Fruit fly (Drosophila melanogaster) whole organism, embryonic: ENCODE measurements around the gene CG4537.
A peak's percentile ranks its signal among the peaks of the same experiment; 100 is the strongest.

Experiments
- Ada2b ChIP-seq: fragments of 200-800 bp; sonication (Bioruptor generic); IDR thresholded peaks from 2 replicates; pipeline ENCODE4 v1.3.6; 2022; ENCODE audit warnings: missing biosample characterization, missing genetic modification characterization
- B-H1 ChIP-seq: fragments of 200-800 bp; sonication (Bioruptor generic); IDR thresholded peaks from 3 replicates; pipeline ENCODE4 v1.3.6; 2022; ENCODE audit warnings: missing biosample characterization, missing genetic modification characterization
- BEAF-32 ChIP-seq: fragments of 200-800 bp; sonication (Bioruptor generic); optimal IDR thresholded peaks from 3 replicates; lab custom pipeline; 2017; ENCODE audit warnings: missing biosample characterization, missing genetic modification characterization, mild to moderate bottlenecking, moderate library complexity, missing genetic modification reagents
- C15 ChIP-seq: fragments of 200-800 bp; sonication (Bioruptor generic); IDR thresholded peaks from 3 replicates; pipeline ENCODE4 v1.3.6; 2022; ENCODE audit warnings: missing biosample characterization, missing genetic modification characterization
- CG10366 ChIP-seq: fragments of 200-800 bp; sonication (Bioruptor generic); IDR thresholded peaks from 2 replicates; pipeline ENCODE4 v1.3.6; 2022; ENCODE audit warnings: missing biosample characterization, missing genetic modification characterization
- CG10543 ChIP-seq: fragments of 200-800 bp; sonication (Bioruptor generic); optimal IDR thresholded peaks from 3 replicates; lab custom pipeline; 2017; ENCODE audit warnings: missing biosample characterization, mild to moderate bottlenecking, missing genetic modification characterization, moderate library complexity
- CG12659 ChIP-seq: fragments of 200-800 bp; sonication (Bioruptor generic); optimal IDR thresholded peaks from 3 replicates; lab custom pipeline; 2017; ENCODE audit warnings: mild to moderate bottlenecking, missing biosample characterization, missing genetic modification reagents, missing genetic modification characterization
- CG13287 ChIP-seq: fragments of 200-800 bp; sonication (Bioruptor generic); IDR thresholded peaks from 2 replicates; pipeline ENCODE4 v1.3.6; 2022; ENCODE audit warnings: missing biosample characterization, missing genetic modification characterization; ENCODE audit not compliant: partially characterized antibody
- CG13624 ChIP-seq: fragments of 200-800 bp; sonication (Bioruptor generic); optimal IDR thresholded peaks from 2 replicates; lab custom pipeline; 2016; ENCODE audit warnings: missing biosample characterization, missing genetic modification characterization
- CG14710 ChIP-seq: fragments of 200-800 bp; sonication (Bioruptor generic); optimal IDR thresholded peaks from 3 replicates; lab custom pipeline; 2019; ENCODE audit warnings: missing biosample characterization, mild to moderate bottlenecking, missing genetic modification characterization, moderate library complexity
- CG16813 ChIP-seq: fragments of 200-800 bp; sonication (Bioruptor generic); IDR thresholded peaks from 3 replicates; pipeline ENCODE4 v1.3.6; 2022; ENCODE audit warnings: missing biosample characterization, missing genetic modification characterization; ENCODE audit not compliant: partially characterized antibody
- CG2116 ChIP-seq: fragments of 200-800 bp; sonication (Bioruptor generic); optimal IDR thresholded peaks from 3 replicates; lab custom pipeline; 2018; ENCODE audit warnings: missing biosample characterization, mild to moderate bottlenecking, missing genetic modification characterization
- CG30020 ChIP-seq: fragments of 200-800 bp; optimal IDR thresholded peaks from 2 replicates; lab custom pipeline; 2019; ENCODE audit warnings: missing biosample characterization, mild to moderate bottlenecking, missing genetic modification characterization, moderate library complexity
- CG31224 ChIP-seq: fragments of 200-800 bp; sonication (Bioruptor generic); IDR thresholded peaks from 2 replicates; pipeline ENCODE4 v1.3.6; 2022; ENCODE audit warnings: missing biosample characterization, missing genetic modification characterization
- CG34376 ChIP-seq: fragments of 200-800 bp; sonication (Bioruptor generic); optimal IDR thresholded peaks from 2 replicates; lab custom pipeline; 2018; ENCODE audit warnings: missing biosample characterization, mild to moderate bottlenecking, missing genetic modification characterization
- CG42726 ChIP-seq: fragments of 200-800 bp; sonication (Bioruptor generic); IDR thresholded peaks from 2 replicates; pipeline ENCODE4 v1.3.6; 2022; ENCODE audit warnings: missing biosample characterization, missing genetic modification characterization; ENCODE audit not compliant: partially characterized antibody
- CG7963 ChIP-seq: fragments of 200-800 bp; sonication (Bioruptor generic); IDR thresholded peaks from 3 replicates; pipeline ENCODE4 v1.3.6; 2022; ENCODE audit warnings: missing biosample characterization, missing genetic modification characterization; ENCODE audit not compliant: partially characterized antibody
- CG8290 ChIP-seq, 3 experiments: fragments of 200-800 bp; sonication (Bioruptor generic); optimal IDR thresholded peaks; 2 replicates each; lab custom pipeline; 2016 to 2019; ENCODE audit warnings: missing biosample characterization in 3 of 3, missing genetic modification characterization in 3 of 3, mild to moderate bottlenecking in 2 of 3, moderate library complexity in 1 of 3
- CG8359 ChIP-seq: fragments of 200-800 bp; sonication (Bioruptor generic); optimal IDR thresholded peaks from 2 replicates; lab custom pipeline; 2017; ENCODE audit warnings: missing biosample characterization, mild to moderate bottlenecking, missing genetic modification characterization, borderline replicate concordance
- CG9797 ChIP-seq: fragments of 200-800 bp; sonication (Bioruptor generic); optimal IDR thresholded peaks from 3 replicates; lab custom pipeline; 2018; ENCODE audit warnings: missing biosample characterization, mild to moderate bottlenecking, missing genetic modification characterization
- CG9932 ChIP-seq: fragments of 200-800 bp; sonication (Bioruptor generic); IDR thresholded peaks from 2 replicates; pipeline ENCODE4 v1.3.6; 2022; ENCODE audit warnings: missing biosample characterization, missing genetic modification characterization
- Camta ChIP-seq: fragments of 200-800 bp; sonication (Bioruptor generic); optimal IDR thresholded peaks from 2 replicates; lab custom pipeline; 2016; ENCODE audit warnings: missing biosample characterization, missing genetic modification characterization
- CoRest ChIP-seq: fragments of 200-800 bp; sonication (Bioruptor generic); optimal IDR thresholded peaks from 3 replicates; lab custom pipeline; 2018; ENCODE audit warnings: missing biosample characterization, mild to moderate bottlenecking, missing genetic modification characterization, moderate library complexity
- Doc3 ChIP-seq: fragments of 200-800 bp; sonication (Bioruptor generic); IDR thresholded peaks from 3 replicates; pipeline ENCODE4 v1.3.6; 2022; ENCODE audit warnings: missing biosample characterization, missing genetic modification characterization; ENCODE audit not compliant: partially characterized antibody
- Dref ChIP-seq: fragments of 200-800 bp; sonication (Bioruptor generic); IDR thresholded peaks from 2 replicates; pipeline ENCODE4 v1.3.6; 2022; ENCODE audit warnings: missing biosample characterization, missing genetic modification characterization
- Elba2 ChIP-seq: fragments of 200-800 bp; sonication (Bioruptor generic); optimal IDR thresholded peaks from 3 replicates; lab custom pipeline; 2016; ENCODE audit warnings: missing biosample characterization, missing genetic modification characterization
- Ets97D ChIP-seq: fragments of 200-800 bp; sonication (Bioruptor generic); optimal IDR thresholded peaks from 3 replicates; lab custom pipeline; 2016; ENCODE audit warnings: missing biosample characterization, missing genetic modification characterization
- Gsc ChIP-seq: fragments of 200-800 bp; sonication (Bioruptor generic); IDR thresholded peaks from 2 replicates; pipeline ENCODE4 v1.3.6; 2022; ENCODE audit warnings: missing biosample characterization, missing genetic modification characterization
- HLH4C ChIP-seq: fragments of 200-800 bp; sonication (Bioruptor generic); IDR thresholded peaks from 3 replicates; pipeline ENCODE4 v1.3.6; 2022; ENCODE audit warnings: missing biosample characterization, missing genetic modification characterization; ENCODE audit not compliant: partially characterized antibody
- HmgZ ChIP-seq: fragments of 200-800 bp; sonication (Bioruptor generic); optimal IDR thresholded peaks from 2 replicates; lab custom pipeline; 2018; ENCODE audit warnings: missing biosample characterization, mild to moderate bottlenecking, missing genetic modification characterization
- MESR4 ChIP-seq: fragments of 200-800 bp; sonication (Bioruptor generic); optimal IDR thresholded peaks from 2 replicates; lab custom pipeline; 2018; ENCODE audit warnings: missing biosample characterization, mild to moderate bottlenecking, missing genetic modification characterization, moderate library complexity
- Myb ChIP-seq: fragments of 200-800 bp; sonication (Bioruptor generic); optimal IDR thresholded peaks from 2 replicates; lab custom pipeline; 2016; ENCODE audit warnings: missing biosample characterization, missing genetic modification characterization
- NC2β ChIP-seq: fragments of 200-800 bp; sonication (Bioruptor generic); optimal IDR thresholded peaks from 2 replicates; lab custom pipeline; 2016; ENCODE audit warnings: missing biosample characterization, missing genetic modification characterization
- Rx ChIP-seq: fragments of 200-800 bp; sonication (Bioruptor generic); IDR thresholded peaks from 2 replicates; pipeline ENCODE4 v1.3.6; 2022; ENCODE audit warnings: missing biosample characterization, missing genetic modification characterization
- amos ChIP-seq: fragments of 200-800 bp; sonication (Bioruptor generic); IDR thresholded peaks from 2 replicates; pipeline ENCODE4 v1.3.6; 2022; ENCODE audit warnings: missing biosample characterization, missing genetic modification characterization; ENCODE audit not compliant: partially characterized antibody
- crp ChIP-seq, 2 experiments: fragments of 200-800 bp; sonication (Bioruptor generic); optimal IDR thresholded peaks; 2 replicates in 1 of 2; 3 replicates in 1 of 2; lab custom pipeline; 2017; ENCODE audit warnings: missing biosample characterization in 2 of 2, missing genetic modification characterization in 2 of 2, mild to moderate bottlenecking in 1 of 2, moderate library complexity in 1 of 2
- fu2 ChIP-seq: fragments of 200-800 bp; sonication (Bioruptor generic); optimal IDR thresholded peaks from 2 replicates; lab custom pipeline; 2016; ENCODE audit warnings: missing biosample characterization, missing genetic modification characterization
- gfzf ChIP-seq: fragments of 200-800 bp; sonication (Bioruptor generic); optimal IDR thresholded peaks from 2 replicates; lab custom pipeline; 2016; ENCODE audit warnings: missing biosample characterization, mild to moderate bottlenecking, missing genetic modification characterization, moderate library complexity
- hb ChIP-seq: fragments of 200-800 bp; sonication (Bioruptor generic); IDR thresholded peaks from 3 replicates; pipeline ENCODE4 v1.3.6; 2022; ENCODE audit warnings: missing biosample characterization, missing genetic modification characterization; ENCODE audit not compliant: partially characterized antibody
- lola ChIP-seq, 3 experiments: fragments of >200 bp in 2 of 3; fragments of 200-800 bp in 1 of 3; sonication (Bioruptor generic) in 1 of 3; optimal IDR thresholded peaks; 2 replicates each; lab custom pipeline; 2017 to 2019; ENCODE audit warnings: missing biosample characterization in 3 of 3, missing genetic modification characterization in 3 of 3, mild to moderate bottlenecking in 1 of 3, moderate library complexity in 1 of 3
- nmo ChIP-seq: fragments of 200-800 bp; sonication (Bioruptor generic); optimal IDR thresholded peaks from 2 replicates; lab custom pipeline; 2018; ENCODE audit warnings: missing biosample characterization, mild to moderate bottlenecking, missing genetic modification characterization, moderate library complexity
- phol ChIP-seq: fragments of 200-800 bp; sonication (Bioruptor generic); optimal IDR thresholded peaks from 3 replicates; lab custom pipeline; 2018; ENCODE audit warnings: missing biosample characterization, mild to moderate bottlenecking, missing genetic modification characterization, moderate library complexity
- pzg ChIP-seq: fragments of 200-800 bp; sonication (Bioruptor generic); optimal IDR thresholded peaks from 3 replicates; lab custom pipeline; 2018; ENCODE audit warnings: missing biosample characterization, mild to moderate bottlenecking, missing genetic modification characterization, moderate library complexity
- rib ChIP-seq: fragments of 200-800 bp; sonication (Bioruptor generic); IDR thresholded peaks from 2 replicates; pipeline ENCODE4 v1.3.6; 2022; ENCODE audit warnings: missing biosample characterization, missing genetic modification characterization
- sd ChIP-seq: fragments of 200-800 bp; sonication (Bioruptor generic); optimal IDR thresholded peaks from 3 replicates; lab custom pipeline; 2018; ENCODE audit warnings: missing biosample characterization, mild to moderate bottlenecking, missing genetic modification characterization, moderate library complexity
- sens ChIP-seq: fragments of 200-800 bp; sonication (Bioruptor generic); peaks from one replicate; lab custom pipeline; 2016; ENCODE audit warnings: missing biosample characterization, missing genetic modification characterization
- stwl ChIP-seq: fragments of 200-800 bp; sonication (Bioruptor generic); optimal IDR thresholded peaks from 3 replicates; lab custom pipeline; 2018; ENCODE audit warnings: missing biosample characterization, mild to moderate bottlenecking, missing genetic modification characterization, moderate library complexity
- unc-4 ChIP-seq: fragments of 200-800 bp; sonication (Bioruptor generic); IDR thresholded peaks from 2 replicates; pipeline ENCODE4 v1.3.6; 2022; ENCODE audit warnings: missing biosample characterization, missing genetic modification characterization; ENCODE audit not compliant: partially characterized antibody

Gene CG4537

DNA sequence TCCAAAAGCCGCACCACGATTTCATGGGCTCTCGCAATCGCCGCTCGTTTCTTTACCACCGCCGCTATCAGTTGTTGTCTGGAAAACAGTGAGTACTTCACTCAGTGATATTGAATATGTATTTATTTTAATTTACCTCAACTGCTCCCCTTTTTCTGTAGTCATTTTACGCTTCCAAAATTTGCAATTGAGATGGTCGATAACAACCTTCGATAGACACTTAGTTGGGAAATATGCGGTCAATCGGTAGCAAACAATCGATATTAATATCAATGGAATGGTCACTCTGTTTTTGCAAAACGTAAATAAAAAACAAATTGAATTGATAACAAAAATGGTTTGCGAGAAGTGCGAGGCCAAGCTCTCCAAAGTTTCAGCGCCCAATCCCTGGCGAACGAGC, at the start of gene CG4537, which contains the start of gene CG34183:
TSS of gene CG4537 (plus strand) at position 310 of the 400 bp plus-strand sequence.
TSS of gene CG34183 (minus strand) at position 197 of the 400 bp plus-strand sequence.
- TF ChIP-seq MESR4 (GFP tag; lab: Kevin White, UChicago) (peak; percentile 74), crp (GFP tag; optimal IDR thresholded peaks at IDR 0.05; lab: Kevin White, UChicago) (peak in 1 of 2 experiments; percentile 30), Rx (GFP tag; lab: Robert Waterston, UW) (no peak), Gsc (no peak), Doc3 (GFP tag; lab: Robert Waterston, UW) (peak; percentile 90), Dref (GFP tag; lab: Robert Waterston, UW) (peak; percentile 97), gfzf (GFP tag; lab: Kevin White, UChicago) (peak; percentile 51), CoRest (no peak), CG30020 (peak; percentile 4), CG8359 (no peak), CG13624 (GFP tag; lab: Kevin White, UChicago) (peak; percentile 40), CG8290 (GFP tag; optimal IDR thresholded peaks at IDR 0.05; lab: Kevin White, UChicago) (no peak), CG8290 (tag; optimal IDR thresholded peaks at IDR 0.05; lab: Kevin White, UChicago) (peak in 1 of 2 experiments; percentile 34), CG14710 (peak; percentile 35), pzg (peak; percentile 86), C15 (GFP tag; lab: Robert Waterston, UW) (no peak), amos (peak; percentile 93), CG13287 (peak; percentile 96), CG16813 (peak; percentile 89), Myb (GFP tag; lab: Kevin White, UChicago) (peak; percentile 35), CG31224 (GFP tag; lab: Robert Waterston, UW) (no peak), fu2 (GFP tag; lab: Kevin White, UChicago) (no peak), rib (GFP tag; lab: Robert Waterston, UW) (0 out of 2 replicates have a peak, but pooled peaks have one; percentile 31), CG7963 (peak; percentile 89), CG10366 (no peak), BEAF-32 (GFP tag; lab: Kevin White, UChicago) (peak; percentile 89), CG12659 (GFP tag; lab: Kevin White, UChicago) (peak; percentile 64), Elba2 (GFP tag; lab: Kevin White, UChicago) (no peak), Camta (no peak), CG9797 (GFP tag; lab: Kevin White, UChicago) (peak; percentile 72), phol (tag; lab: Kevin White, UChicago) (peak; percentile 49), sd (peak; percentile 82), stwl (tag; lab: Kevin White, UChicago) (peak; percentile 94), B-H1 (GFP tag; lab: Robert Waterston, UW) (no peak), CG42726 (GFP tag; lab: Robert Waterston, UW) (peak; percentile 93), CG2116 (GFP tag; lab: Kevin White, UChicago) (peak; percentile 82), Ets97D (GFP tag; lab: Kevin White, UChicago) (peak; percentile 39), HmgZ (tag; lab: Kevin White, UChicago) (peak; percentile 43), HLH4C (peak; percentile 90), unc-4 (GFP tag; lab: Robert Waterston, UW) (peak; percentile 92), CG10543 (no peak), CG9932 (peak; percentile 33; the same call in 1 of the 2 replicates), lola (GFP tag; optimal IDR thresholded peaks at IDR 0.05; lab: Kevin White, UChicago) (no peak), nmo (GFP tag; lab: Kevin White, UChicago) (peak; percentile 13), NC2β (peak; percentile 2), CG34376 (GFP tag; lab: Kevin White, UChicago) (peak; percentile 6), Ada2b (GFP tag; lab: Robert Waterston, UW) (no peak), hb (GFP tag; lab: Robert Waterston, UW) (peak; percentile 78; the same call in 2 of the 3 replicates), sens (peak; percentile 58)
